Worm (Caenorhabditis elegans): ENCODE results near the gene Y73C8C.10.

Gene Y73C8C.10

ce11 chrV:3122403-3122802, 5.2 kb downstream of the Y73C8C.10 start:
- TF ChIP-seq tbx-2 (tag; optimal IDR thresholded peaks at IDR 0.05), result no peak
- TF ChIP-seq dsc-1 (tag; optimal IDR thresholded peaks at IDR 0.05), result no peak
- no peak for TF ChIP-seq nhr-76 (tag; optimal IDR thresholded peaks at IDR 0.05)
- TF ChIP-seq C16A3.4 (tag; optimal IDR thresholded peaks at IDR 0.05), result no peak
- no peak for TF ChIP-seq nhr-85 (tag)
- TF ChIP-seq lin-13 (GFP tag; optimal IDR thresholded peaks at IDR 0.05), result no peak
- no peak for TF ChIP-seq snpc-4 (tag; optimal IDR thresholded peaks at IDR 0.05)
- TF ChIP-seq unc-98 (GFP tag; IDR thresholded peaks at IDR 0.05), result no peak
- no peak for TF ChIP-seq fkh-10 (GFP tag; optimal IDR thresholded peaks at IDR 0.05)
- TF ChIP-seq ets-5 (GFP tag; IDR thresholded peaks at IDR 0.05), result no peak
- no peak for TF ChIP-seq ces-1 (GFP tag; optimal IDR thresholded peaks at IDR 0.05)
- TF ChIP-seq zag-1 (tag; optimal IDR thresholded peaks at IDR 0.05), result no peak

- TF ChIP-seq Y116A8C.19 (tag; optimal IDR thresholded peaks at IDR 0.05; ENCODE audit: borderline replicate concordance), result no peak
- TF ChIP-seq elt-3 (tag; optimal IDR thresholded peaks at IDR 0.05), result no peak
- TF ChIP-seq pag-3 (tag; optimal IDR thresholded peaks at IDR 0.05; ENCODE audit: borderline replicate concordance, insufficient read depth), result no peak
- no peak for TF ChIP-seq unc-86 (tag; optimal IDR thresholded peaks at IDR 0.05)
- TF ChIP-seq fkh-4 (tag; optimal IDR thresholded peaks at IDR 0.05; ENCODE audit: borderline replicate concordance), result no peak
- TF ChIP-seq efl-1 (optimal IDR thresholded peaks at IDR 0.05), result no peak
- TF ChIP-seq efl-1 (GFP tag; optimal IDR thresholded peaks at IDR 0.05 in 1 of 2), result no peak
- TF ChIP-seq isw-1 (GFP tag; IDR thresholded peaks at IDR 0.05), result no peak
- no peak for TF ChIP-seq fkh-10 (GFP tag; optimal IDR thresholded peaks at IDR 0.05)
- TF ChIP-seq pqm-1 (tag; optimal IDR thresholded peaks at IDR 0.05), result no peak
- no peak for TF ChIP-seq F16B12.6 (tag; optimal IDR thresholded peaks at IDR 0.05)
- no peak for TF ChIP-seq unc-62 (GFP tag; optimal IDR thresholded peaks at IDR 0.05)
- no peak for TF ChIP-seq vab-15 (tag; optimal IDR thresholded peaks at IDR 0.05)
- TF ChIP-seq nhr-28 (tag; optimal IDR thresholded peaks at IDR 0.05), result no peak
- TF ChIP-seq lin-35 (GFP tag; optimal IDR thresholded peaks at IDR 0.05), result no peak
- TF ChIP-seq lin-15B (tag; optimal IDR thresholded peaks at IDR 0.05), result no peak
- TF ChIP-seq efl-3 (GFP tag; optimal IDR thresholded peaks at IDR 0.05), result no peak
These were observed 5.8 kb downstream of the Y73C8C.10 start, which contains the start of gene srt-56 for ce11 chrV:3121743-3122142. TSS of gene srt-56 (minus strand) at chrV:3121843.

DNA sequence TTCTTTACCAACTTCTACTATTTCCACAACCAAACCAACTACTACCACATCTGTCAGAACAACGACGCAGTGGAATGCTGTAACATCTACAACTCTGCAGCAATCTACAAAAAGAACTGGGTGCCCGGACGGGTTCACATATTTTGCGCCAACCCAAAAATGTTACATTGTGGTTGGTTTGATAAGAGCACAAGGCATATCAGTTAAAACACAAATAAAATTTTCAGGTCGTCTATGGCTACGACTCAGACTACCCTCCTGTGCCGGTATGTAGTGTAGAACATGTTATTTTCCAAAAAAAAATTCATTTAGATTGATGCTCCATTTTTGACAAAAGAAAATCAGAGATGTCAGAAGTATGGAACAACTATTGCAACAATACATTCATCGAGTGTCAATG, 8.4 kb downstream of the Y73C8C.10 start:
- TF ChIP-seq elt-2 (tag; optimal IDR thresholded peaks at IDR 0.05) (peak; percentile 46), mab-9 (GFP tag; IDR thresholded peaks at IDR 0.05) (no peak)

ce11 chrV:3118167-3118566, 9.4 kb downstream of the Y73C8C.10 start, which contains the start of gene clec-210:
TSS of gene clec-210 (plus strand) at chrV:3118377.
- no peak for TF ChIP-seq nhr-20 (tag; optimal IDR thresholded peaks at IDR 0.05)
- TF ChIP-seq grh-1 (GFP tag; IDR thresholded peaks at IDR 0.05), result no peak

DNA sequence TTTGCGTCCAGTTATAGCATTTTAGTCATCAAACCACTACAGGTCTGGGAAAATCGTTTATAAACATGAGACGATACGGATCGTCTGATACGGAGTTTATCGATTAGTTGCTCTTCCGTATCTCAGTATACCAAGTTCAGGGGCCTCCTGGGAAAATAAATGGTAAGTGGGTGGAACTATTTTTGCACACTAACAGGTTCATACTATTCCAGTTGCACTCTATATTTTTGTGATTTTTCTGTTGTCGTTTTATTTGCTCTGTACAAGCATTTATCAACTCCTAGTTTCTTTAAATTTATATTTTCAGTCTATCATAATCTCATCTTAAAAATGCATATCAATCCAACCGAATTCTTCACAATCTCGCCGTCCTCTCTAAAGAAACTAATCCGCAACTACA, 12.6 kb downstream of the Y73C8C.10 start, which contains the start of gene Y73C8C.3:
Y73C8C.3 (plus strand) TSS at position 301 of the 400 bp plus-strand sequence.
- TF ChIP-seq mep-1 (tag; optimal IDR thresholded peaks at IDR 0.05), result no peak
- no peak for TF ChIP-seq isw-1 (GFP tag; IDR thresholded peaks at IDR 0.05)
- no peak for TF ChIP-seq lin-14 (GFP tag; optimal IDR thresholded peaks at IDR 0.05)
- TF ChIP-seq pag-3 (tag; optimal IDR thresholded peaks at IDR 0.05; ENCODE audit: borderline replicate concordance, insufficient read depth), result no peak
- no peak for TF ChIP-seq pax-3 (tag; optimal IDR thresholded peaks at IDR 0.05)
- TF ChIP-seq xbp-1 (tag; optimal IDR thresholded peaks at IDR 0.05), result no peak
- TF ChIP-seq unc-62 (GFP tag; optimal IDR thresholded peaks at IDR 0.05), result no peak
- no peak for TF ChIP-seq ceh-82 (tag; optimal IDR thresholded peaks at IDR 0.05)
- no peak for TF ChIP-seq unc-30 (tag; optimal IDR thresholded peaks at IDR 0.05)
- TF ChIP-seq lin-15B (tag; optimal IDR thresholded peaks at IDR 0.05), result no peak
- no peak for TF ChIP-seq C16A3.4 (tag; optimal IDR thresholded peaks at IDR 0.05)
- TF ChIP-seq ceh-90 (tag; optimal IDR thresholded peaks at IDR 0.05), result no peak
- no peak for TF ChIP-seq unc-86 (tag; optimal IDR thresholded peaks at IDR 0.05)
- no peak for TF ChIP-seq elt-3 (tag; optimal IDR thresholded peaks at IDR 0.05)
- no peak for TF ChIP-seq Y116A8C.19 (tag; optimal IDR thresholded peaks at IDR 0.05; ENCODE audit: borderline replicate concordance)
- TF ChIP-seq mab-9 (GFP tag; IDR thresholded peaks at IDR 0.05), result no peak
- no peak for TF ChIP-seq skn-1 (tag; optimal IDR thresholded peaks at IDR 0.05)
- no peak for TF ChIP-seq blmp-1 (tag; optimal IDR thresholded peaks at IDR 0.05)
- no peak for TF ChIP-seq rnt-1 (tag; optimal IDR thresholded peaks at IDR 0.05)
- no peak for TF ChIP-seq mdl-1 (tag; optimal IDR thresholded peaks at IDR 0.05)
